Fruit fly (Drosophila melanogaster) whole organism, embryonic: ENCODE results near the gene Hez.

Experiments
- Abd-B ChIP-seq: fragments of 200-800 bp; sonication (Bioruptor generic); optimal IDR thresholded peaks from 2 replicates; lab custom pipeline; 2018; ENCODE audit warnings: missing biosample characterization, mild to moderate bottlenecking, missing genetic modification characterization, moderate library complexity
- Atf6 ChIP-seq: fragments of 200-800 bp; sonication (Bioruptor generic); IDR thresholded peaks from 2 replicates; pipeline ENCODE4 v1.3.6; 2022; ENCODE audit warnings: missing biosample characterization, missing genetic modification characterization
- Blimp-1 ChIP-seq: fragments of 200-800 bp; sonication (Bioruptor generic); optimal IDR thresholded peaks from 3 replicates; lab custom pipeline; 2018; ENCODE audit warnings: missing biosample characterization, missing genetic modification characterization, mild to moderate bottlenecking, moderate library complexity, missing genetic modification reagents
- CG10209 ChIP-seq: fragments of 200-800 bp; sonication (Bioruptor generic); optimal IDR thresholded peaks from 3 replicates; lab custom pipeline; 2017; ENCODE audit warnings: missing biosample characterization, mild to moderate bottlenecking, missing genetic modification characterization, missing genetic modification reagents
- CG10959 ChIP-seq: fragments of 200-800 bp; sonication (Bioruptor generic); IDR thresholded peaks from 2 replicates; pipeline ENCODE4 v1.3.6; 2022; ENCODE audit warnings: missing biosample characterization, missing genetic modification characterization
- CG13624 ChIP-seq: fragments of 200-800 bp; sonication (Bioruptor generic); optimal IDR thresholded peaks from 2 replicates; lab custom pipeline; 2016; ENCODE audit warnings: missing biosample characterization, missing genetic modification characterization
- CG14441 ChIP-seq: fragments of 200-800 bp; sonication (Bioruptor generic); IDR thresholded peaks from 2 replicates; pipeline ENCODE4 v1.3.6; 2022; ENCODE audit warnings: missing biosample characterization, missing genetic modification characterization
- CG14667 ChIP-seq: fragments of 200-800 bp; sonication (Bioruptor generic); IDR thresholded peaks from 2 replicates; pipeline ENCODE4 v1.3.6; 2022; ENCODE audit warnings: missing biosample characterization, missing genetic modification characterization
- CG30020 ChIP-seq: fragments of 200-800 bp; optimal IDR thresholded peaks from 2 replicates; lab custom pipeline; 2019; ENCODE audit warnings: missing biosample characterization, mild to moderate bottlenecking, missing genetic modification characterization, moderate library complexity
- CG4282 ChIP-seq: fragments of 200-800 bp; sonication (Bioruptor generic); optimal IDR thresholded peaks from 2 replicates; lab custom pipeline; 2016; ENCODE audit warnings: missing biosample characterization, missing genetic modification characterization
- CG4404 ChIP-seq: fragments of 200-800 bp; sonication (Bioruptor generic); IDR thresholded peaks from 2 replicates; pipeline ENCODE4 v1.3.6; 2022; ENCODE audit warnings: missing biosample characterization, missing genetic modification characterization
- CG6791 ChIP-seq: fragments of 200-800 bp; sonication (Bioruptor generic); IDR thresholded peaks from 3 replicates; pipeline ENCODE4 v1.3.6; 2022; ENCODE audit warnings: missing biosample characterization, missing genetic modification characterization; ENCODE audit not compliant: partially characterized antibody
- CG7357 ChIP-seq: fragments of 200-800 bp; sonication (Bioruptor generic); IDR thresholded peaks from 3 replicates; pipeline ENCODE4 v1.3.6; 2022; ENCODE audit warnings: missing biosample characterization, missing genetic modification characterization
- Chrac-16 ChIP-seq: fragments of 200-800 bp; sonication (Bioruptor generic); optimal IDR thresholded peaks from 3 replicates; lab custom pipeline; 2016; ENCODE audit warnings: missing biosample characterization, missing genetic modification characterization
- Dip2 ChIP-seq: fragments of 200-800 bp; sonication (Bioruptor generic); IDR thresholded peaks from 2 replicates; pipeline ENCODE4 v1.3.6; 2022; ENCODE audit warnings: missing biosample characterization, missing genetic modification characterization
- Dll ChIP-seq: fragments of 200-800 bp; sonication (Bioruptor generic); IDR thresholded peaks from 4 replicates; pipeline ENCODE4 v1.3.6; 2022; ENCODE audit warnings: missing biosample characterization, missing genetic modification characterization; ENCODE audit not compliant: partially characterized antibody
- Ets65A ChIP-seq: fragments of 200-800 bp; sonication (Bioruptor generic); peaks from one replicate; lab custom pipeline; 2016; ENCODE audit warnings: missing biosample characterization, missing genetic modification characterization
- H15 ChIP-seq: fragments of 200-800 bp; sonication (Bioruptor generic); IDR thresholded peaks from 3 replicates; pipeline ENCODE4 v1.3.6; 2022; ENCODE audit warnings: missing biosample characterization, missing genetic modification characterization
- Hand ChIP-seq: fragments of 200-800 bp; sonication (Bioruptor generic); optimal IDR thresholded peaks from 2 replicates; lab custom pipeline; 2017; ENCODE audit warnings: mild to moderate bottlenecking, missing biosample characterization, missing genetic modification reagents, missing genetic modification characterization
- HmgZ ChIP-seq: fragments of 200-800 bp; sonication (Bioruptor generic); optimal IDR thresholded peaks from 2 replicates; lab custom pipeline; 2018; ENCODE audit warnings: missing biosample characterization, mild to moderate bottlenecking, missing genetic modification characterization
- Hr78 ChIP-seq, 2 experiments: fragments of 200-800 bp in 1 of 2; fragments of >200 bp in 1 of 2; sonication (Bioruptor generic) in 1 of 2; optimal IDR thresholded peaks; 2 replicates each; lab custom pipeline; 2017 to 2019; ENCODE audit warnings: missing biosample characterization in 2 of 2, missing genetic modification characterization in 2 of 2, mild to moderate bottlenecking in 1 of 2, moderate library complexity in 1 of 2
- Max ChIP-seq: fragments of 200-800 bp; sonication (Bioruptor generic); optimal IDR thresholded peaks from 2 replicates; lab custom pipeline; 2016; ENCODE audit warnings: missing biosample characterization, mild to moderate bottlenecking, missing genetic modification characterization
- Mes4 ChIP-seq: fragments of 200-800 bp; sonication (Bioruptor generic); optimal IDR thresholded peaks from 2 replicates; lab custom pipeline; 2016; ENCODE audit warnings: missing biosample characterization, missing genetic modification characterization
- NK7.1 ChIP-seq: fragments of 200-800 bp; sonication (Bioruptor generic); optimal IDR thresholded peaks from 3 replicates; lab custom pipeline; 2016; ENCODE audit warnings: missing biosample characterization, missing genetic modification characterization
- Nf-YA ChIP-seq: fragments of 200-800 bp; sonication (Bioruptor generic); IDR thresholded peaks from 2 replicates; pipeline ENCODE4 v1.3.6; 2022; ENCODE audit warnings: missing biosample characterization, missing genetic modification characterization
- Sry-β ChIP-seq: fragments of 200-800 bp; sonication (Bioruptor generic); optimal IDR thresholded peaks from 2 replicates; lab custom pipeline; 2018; ENCODE audit warnings: missing biosample characterization, mild to moderate bottlenecking, missing genetic modification characterization, moderate library complexity
- Vsx1 ChIP-seq: fragments of 200-800 bp; sonication (Bioruptor generic); optimal IDR thresholded peaks from 2 replicates; lab custom pipeline; 2017; ENCODE audit warnings: missing biosample characterization, mild to moderate bottlenecking, missing genetic modification characterization, missing genetic modification reagents
- Xbp1 ChIP-seq: fragments of 200-800 bp; sonication (Bioruptor generic); optimal IDR thresholded peaks from 3 replicates; lab custom pipeline; 2016; ENCODE audit warnings: missing biosample characterization, mild to moderate bottlenecking, missing genetic modification characterization
- ato ChIP-seq: fragments of 200-800 bp; sonication (Bioruptor generic); IDR thresholded peaks from 2 replicates; pipeline ENCODE4 v1.3.6; 2022; ENCODE audit warnings: missing biosample characterization, missing genetic modification characterization; ENCODE audit not compliant: partially characterized antibody
- cad ChIP-seq: fragments of >200 bp; optimal IDR thresholded peaks from 2 replicates; lab custom pipeline; 2017; ENCODE audit warnings: missing biosample characterization, missing genetic modification characterization
- chn ChIP-seq: fragments of 200-800 bp; sonication (Bioruptor generic); optimal IDR thresholded peaks from 2 replicates; lab custom pipeline; 2016; ENCODE audit warnings: missing biosample characterization, missing genetic modification characterization
- corto ChIP-seq: fragments of 200-800 bp; sonication (Bioruptor generic); optimal IDR thresholded peaks from 2 replicates; lab custom pipeline; 2016; ENCODE audit warnings: missing biosample characterization, mild to moderate bottlenecking, missing genetic modification characterization, moderate library complexity
- croc ChIP-seq: fragments of 200-800 bp; sonication (Bioruptor generic); conservative IDR thresholded peaks from 3 replicates; pipeline ENCODE4 v1.3.6; 2022; ENCODE audit warnings: missing biosample characterization, missing genetic modification characterization
- emc ChIP-seq: fragments of 200-800 bp; sonication (Bioruptor generic); optimal IDR thresholded peaks from 2 replicates; lab custom pipeline; 2016; ENCODE audit warnings: missing biosample characterization, missing genetic modification characterization
- gcm ChIP-seq: fragments of 200-800 bp; sonication (Bioruptor generic); optimal IDR thresholded peaks from 2 replicates; lab custom pipeline; 2019; ENCODE audit warnings: missing biosample characterization, mild to moderate bottlenecking, missing genetic modification characterization, moderate library complexity
- gro ChIP-seq: fragments of 200-800 bp; sonication (Bioruptor generic); optimal IDR thresholded peaks from 2 replicates; lab custom pipeline; 2016; ENCODE audit warnings: missing biosample characterization, missing genetic modification characterization
- insv ChIP-seq, 2 experiments: fragments of 200-800 bp; sonication (Bioruptor generic); optimal IDR thresholded peaks; 3 replicates each; lab custom pipeline; 2016 to 2018; ENCODE audit warnings: missing biosample characterization in 2 of 2, missing genetic modification characterization in 2 of 2
- kah ChIP-seq: fragments of 200-800 bp; sonication (Bioruptor generic); optimal IDR thresholded peaks from 2 replicates; lab custom pipeline; 2018; ENCODE audit warnings: missing biosample characterization, mild to moderate bottlenecking, missing genetic modification characterization
- lbe ChIP-seq: fragments of 200-800 bp; sonication (Bioruptor generic); optimal IDR thresholded peaks from 2 replicates; lab custom pipeline; 2016; ENCODE audit warnings: missing biosample characterization, mild to moderate bottlenecking, missing genetic modification characterization
- lmd ChIP-seq: fragments of 200-800 bp; sonication (Bioruptor generic); IDR thresholded peaks from 2 replicates; pipeline ENCODE4 v1.3.6; 2022; ENCODE audit warnings: missing biosample characterization, missing genetic modification characterization
- mirr ChIP-seq: fragments of 200-800 bp; sonication (Bioruptor generic); optimal IDR thresholded peaks from 3 replicates; lab custom pipeline; 2018; ENCODE audit warnings: missing biosample characterization, mild to moderate bottlenecking, missing genetic modification characterization
- nau ChIP-seq: fragments of 200-800 bp; sonication (Bioruptor generic); optimal IDR thresholded peaks from 3 replicates; lab custom pipeline; 2017; ENCODE audit warnings: missing biosample characterization, mild to moderate bottlenecking, missing genetic modification characterization, missing genetic modification reagents
- pfk ChIP-seq: fragments of 200-800 bp; sonication (Bioruptor generic); optimal IDR thresholded peaks from 2 replicates; lab custom pipeline; 2018; ENCODE audit warnings: missing biosample characterization, mild to moderate bottlenecking, missing genetic modification characterization, moderate library complexity
- pum ChIP-seq: fragments of 200-800 bp; sonication (Bioruptor generic); optimal IDR thresholded peaks from 2 replicates; lab custom pipeline; 2016; ENCODE audit warnings: missing biosample characterization, missing genetic modification characterization
- repo ChIP-seq: fragments of 200-800 bp; sonication (Bioruptor generic); optimal IDR thresholded peaks from 2 replicates; lab custom pipeline; 2016; ENCODE audit warnings: missing biosample characterization, missing genetic modification characterization
- rib ChIP-seq: fragments of 200-800 bp; sonication (Bioruptor generic); IDR thresholded peaks from 2 replicates; pipeline ENCODE4 v1.3.6; 2022; ENCODE audit warnings: missing biosample characterization, missing genetic modification characterization
- slou ChIP-seq: fragments of 200-800 bp; sonication (Bioruptor generic); optimal IDR thresholded peaks from 3 replicates; lab custom pipeline; 2016; ENCODE audit warnings: missing biosample characterization, missing genetic modification characterization
- stwl ChIP-seq: fragments of 200-800 bp; sonication (Bioruptor generic); optimal IDR thresholded peaks from 3 replicates; lab custom pipeline; 2018; ENCODE audit warnings: missing biosample characterization, mild to moderate bottlenecking, missing genetic modification characterization, moderate library complexity
- zf30C ChIP-seq: fragments of 200-800 bp; sonication (Bioruptor generic); optimal IDR thresholded peaks from 3 replicates; lab custom pipeline; 2018; ENCODE audit warnings: missing biosample characterization, mild to moderate bottlenecking, missing genetic modification characterization
- zfh1 ChIP-seq: fragments of 200-800 bp; sonication (Bioruptor generic); IDR thresholded peaks from 3 replicates; pipeline ENCODE4 v1.3.6; 2022; ENCODE audit warnings: missing biosample characterization, missing genetic modification characterization

Hez gene

DNA sequence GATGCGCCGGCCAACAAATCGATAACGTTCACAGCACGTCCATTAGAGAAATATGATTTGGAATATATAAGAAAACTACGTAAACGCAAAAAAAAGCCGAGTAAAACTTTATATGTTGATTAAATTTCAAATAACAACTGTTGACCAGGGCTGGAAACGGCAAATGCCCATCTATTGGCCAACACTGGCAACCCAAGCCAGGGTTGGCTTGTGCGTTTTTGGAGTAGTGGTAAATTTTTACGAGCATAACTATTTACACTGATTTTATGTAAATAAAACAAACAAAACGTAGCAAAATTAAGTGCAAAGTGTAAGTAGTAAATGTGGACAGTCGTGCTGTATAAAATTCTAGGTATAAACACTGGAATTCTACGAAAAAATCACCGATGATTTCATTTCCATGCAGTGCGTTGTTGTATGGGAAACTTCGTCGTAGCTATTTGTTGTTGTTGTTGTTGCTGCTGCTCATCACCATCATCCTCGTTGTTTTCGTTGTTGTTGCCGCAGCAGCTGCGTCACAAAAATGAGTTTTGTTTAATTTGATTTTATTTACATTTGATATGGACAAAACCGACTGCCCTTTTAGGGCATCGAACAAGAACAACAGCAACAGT lies 4.6 kb upstream of the Hez start, which contains the start of gene nudE (continued):
- no peak for TF ChIP-seq CG10959 (GFP tag; lab: Robert Waterston, UW)
- no peak for TF ChIP-seq CG14667
- no peak for TF ChIP-seq croc
- no peak for TF ChIP-seq CG6791 (GFP tag; lab: Robert Waterston, UW)
- no peak for TF ChIP-seq pum (GFP tag; lab: Kevin White, UChicago)
- TF ChIP-seq CG13624 (GFP tag; lab: Kevin White, UChicago) = peak; percentile 75
- no peak for TF ChIP-seq mirr (GFP tag; lab: Kevin White, UChicago)
- no peak for TF ChIP-seq repo (GFP tag; lab: Kevin White, UChicago)
- TF ChIP-seq Mes4 (GFP tag; lab: Kevin White, UChicago) = no peak
- no peak for TF ChIP-seq chn
- 0 out of 2 replicates have a peak, but pooled peaks have one; percentile 30 for TF ChIP-seq CG14441
- peak; percentile 39; the same call in 1 of the 3 replicates for TF ChIP-seq zfh1 (GFP tag; lab: Robert Waterston, UW)
- TF ChIP-seq zf30C (GFP tag; lab: Kevin White, UChicago) = no peak
- TF ChIP-seq pfk (GFP tag; lab: Kevin White, UChicago) = no peak
- no peak for TF ChIP-seq CG10209 (GFP tag; lab: Kevin White, UChicago)
- peak; percentile 26 for TF ChIP-seq lbe (GFP tag; lab: Kevin White, UChicago)
- no peak for TF ChIP-seq rib (GFP tag; lab: Robert Waterston, UW)
- no peak for TF ChIP-seq nau (GFP tag; lab: Kevin White, UChicago)
- TF ChIP-seq slou = no peak
- no peak for TF ChIP-seq Hand (GFP tag; lab: Kevin White, UChicago)
- TF ChIP-seq stwl (tag; lab: Kevin White, UChicago) = peak; percentile 61
- TF ChIP-seq Dll (GFP tag; lab: Robert Waterston, UW) = 0 out of 4 replicates have a peak, but pooled peaks have one; percentile 25
- TF ChIP-seq Xbp1 = peak; percentile 31
- no peak for TF ChIP-seq cad (GFP tag; lab: Kevin White, UChicago)
- no peak for TF ChIP-seq CG4404 (GFP tag; lab: Robert Waterston, UW)
- no peak for TF ChIP-seq emc (GFP tag; lab: Kevin White, UChicago)
- TF ChIP-seq Blimp-1 = no peak
- TF ChIP-seq ato (GFP tag; lab: Robert Waterston, UW) = no peak
- no peak for TF ChIP-seq insv (GFP tag; optimal IDR thresholded peaks at IDR 0.05; lab: Kevin White, UChicago)
- peak; percentile 10 for TF ChIP-seq HmgZ (tag; lab: Kevin White, UChicago)
- TF ChIP-seq Abd-B (GFP tag; lab: Kevin White, UChicago) = peak; percentile 68
- peak; percentile 18 for TF ChIP-seq Chrac-16 (GFP tag; lab: Kevin White, UChicago)
- no peak for TF ChIP-seq corto (GFP tag; lab: Kevin White, UChicago)
- TF ChIP-seq Nf-YA = no peak
- TF ChIP-seq CG7357 (GFP tag; lab: Robert Waterston, UW) = 0 out of 3 replicates have a peak, but pooled peaks have one; percentile 29
- TF ChIP-seq CG4282 = peak; percentile 50
- no peak for TF ChIP-seq Sry-β (GFP tag; lab: Kevin White, UChicago)
- TF ChIP-seq kah (GFP tag; lab: Kevin White, UChicago) = peak; percentile 48
- no peak for TF ChIP-seq H15 (GFP tag; lab: Robert Waterston, UW)
- no peak for TF ChIP-seq CG30020 (tag; lab: Kevin White, UChicago)
- TF ChIP-seq Atf6 (GFP tag; lab: Robert Waterston, UW) = no peak
- TF ChIP-seq Ets65A (GFP tag; lab: Kevin White, UChicago) = peak; percentile 95
- TF ChIP-seq Vsx1 (GFP tag; lab: Kevin White, UChicago) = no peak
- peak; percentile 30 for TF ChIP-seq gro (GFP tag; lab: Kevin White, UChicago)
- TF ChIP-seq Hr78 (GFP tag; optimal IDR thresholded peaks at IDR 0.05; lab: Kevin White, UChicago) = no peak
- TF ChIP-seq Dip2 (GFP tag; lab: Robert Waterston, UW) = no peak
- no peak for TF ChIP-seq NK7.1 (GFP tag; lab: Kevin White, UChicago)
- no peak; the same call in 1 of the 2 replicates for TF ChIP-seq lmd (GFP tag; lab: Robert Waterston, UW)
- TF ChIP-seq Max = peak; percentile 54
- TF ChIP-seq gcm (GFP tag; lab: Kevin White, UChicago) = no peak
